Fruit fly (Drosophila melanogaster): Measurements from ENCODE around the gene mei-41.

The mei-41 gene

DNA sequence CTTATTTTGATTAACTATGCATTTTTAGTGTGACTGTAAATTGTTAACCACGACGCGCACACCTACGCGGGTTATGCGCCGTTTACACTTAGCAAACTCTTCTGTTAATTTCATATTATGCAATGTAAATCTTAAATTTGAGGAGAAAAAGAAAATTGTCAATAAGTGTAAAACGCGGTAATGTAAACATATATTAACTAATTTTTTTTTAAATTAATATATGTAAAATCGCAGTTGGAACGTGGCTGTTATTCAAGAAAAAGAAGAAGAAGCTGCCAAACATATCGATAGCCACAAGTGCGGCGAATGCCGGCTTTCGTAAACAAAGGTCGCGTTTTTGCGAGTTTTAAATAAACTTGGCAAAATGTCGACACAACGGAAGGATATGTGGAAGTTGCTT is at the start of gene mei-41, which contains the start of gene TH1 (continued):
- TF ChIP-seq slp2 (GFP tag; optimal IDR thresholded peaks at IDR 0.05) (peak; percentile 48), Awh (GFP tag; IDR thresholded peaks at IDR 0.05) (peak; percentile 96), hbn (GFP tag; IDR thresholded peaks at IDR 0.05; ENCODE audit: partially characterized antibody) (no peak), CG43689 (GFP tag; IDR thresholded peaks at IDR 0.05) (peak; percentile 78), br (optimal IDR thresholded peaks at IDR 0.05) (no peak), Jarid2 (GFP tag; optimal IDR thresholded peaks at IDR 0.05) (no peak), nau (GFP tag; optimal IDR thresholded peaks at IDR 0.05) (no peak), rib (GFP tag; IDR thresholded peaks at IDR 0.05) (peak; percentile 89), CG9797 (GFP tag; optimal IDR thresholded peaks at IDR 0.05) (peak; percentile 78), CG3838 (GFP tag; optimal IDR thresholded peaks at IDR 0.05) (peak; percentile 7), CG9876 (GFP tag; optimal IDR thresholded peaks at IDR 0.05) (no peak), ap (GFP tag; IDR thresholded peaks at IDR 0.05) (peak; percentile 92), CG12659 (GFP tag; optimal IDR thresholded peaks at IDR 0.05) (peak; percentile 94), CG13424 (tag; optimal IDR thresholded peaks at IDR 0.05) (peak; percentile 91), usp (GFP tag; optimal IDR thresholded peaks at IDR 0.05) (no peak), hth (optimal IDR thresholded peaks at IDR 0.05) (no peak), Stat92E (GFP tag; optimal IDR thresholded peaks at IDR 0.05) (no peak), CG3163 (GFP tag; optimal IDR thresholded peaks at IDR 0.05) (no peak), C15 (GFP tag; IDR thresholded peaks at IDR 0.05) (peak; percentile 78; the same call in 1 of the 3 replicates), CG2875 (GFP tag; optimal IDR thresholded peaks at IDR 0.05) (peak; percentile 56), Dek (tag; optimal IDR thresholded peaks at IDR 0.05) (peak; percentile 87), CG12299 (tag; optimal IDR thresholded peaks at IDR 0.05) (peak; percentile 80), CG11247 (GFP tag; IDR thresholded peaks at IDR 0.05) (peak; percentile 94), CG1233 (GFP tag; optimal IDR thresholded peaks at IDR 0.05) (peak; percentile 75), bcd (GFP tag; optimal IDR thresholded peaks at IDR 0.05) (peak; percentile 89), Sox100B (GFP tag; optimal IDR thresholded peaks at IDR 0.05) (no peak), tio (GFP tag; optimal IDR thresholded peaks at IDR 0.05) (no peak), CG4404 (GFP tag; IDR thresholded peaks at IDR 0.05) (peak; percentile 95), CG9215 (GFP tag; IDR thresholded peaks at IDR 0.05) (peak; percentile 94), CG8290 (GFP tag; optimal IDR thresholded peaks at IDR 0.05) (peak; percentile 80), CG8290 (tag; optimal IDR thresholded peaks at IDR 0.05) (peak in 1 of 2 experiments; percentile 38), Pdp1 (GFP tag; optimal IDR thresholded peaks at IDR 0.05) (peak in 1 of 2 experiments; percentile 67), NK7.1 (GFP tag; optimal IDR thresholded peaks at IDR 0.05) (peak; percentile 5), CG7786 (GFP tag; optimal IDR thresholded peaks at IDR 0.05) (peak; percentile 41), sr (GFP tag; IDR thresholded peaks at IDR 0.05) (no peak; the same call in 2 of the 3 replicates), tin (GFP tag; optimal IDR thresholded peaks at IDR 0.05) (peak; percentile 84), Sry-β (GFP tag; optimal IDR thresholded peaks at IDR 0.05) (peak; percentile 56), emc (GFP tag; optimal IDR thresholded peaks at IDR 0.05) (peak; percentile 12), caup (GFP tag; optimal IDR thresholded peaks at IDR 0.05; ENCODE audit: severe bottlenecking) (no peak), Mrtf (GFP tag; IDR thresholded peaks at IDR 0.05) (peak; percentile 93), CG18764 (GFP tag; optimal IDR thresholded peaks at IDR 0.05) (no peak), stwl (tag; optimal IDR thresholded peaks at IDR 0.05) (peak; percentile 74), CG10321 (GFP tag; IDR thresholded peaks at IDR 0.05) (peak; percentile 11; the same call in 1 of the 2 replicates), hkb (optimal IDR thresholded peaks at IDR 0.05) (no peak), hkb (GFP tag; IDR thresholded peaks at IDR 0.05) (peak; percentile 94), tll (GFP tag; optimal IDR thresholded peaks at IDR 0.05) (peak in 1 of 2 experiments; percentile 56), CG10267 (tag; optimal IDR thresholded peaks at IDR 0.05) (peak; percentile 89), onecut (GFP tag; IDR thresholded peaks at IDR 0.05) (peak; percentile 76), pita (GFP tag; optimal IDR thresholded peaks at IDR 0.05) (no peak), CG9932 (GFP tag; IDR thresholded peaks at IDR 0.05) (peak; percentile 94), gsb (GFP tag; IDR thresholded peaks at IDR 0.05) (peak; percentile 86), pnt (GFP tag; optimal IDR thresholded peaks at IDR 0.05) (peak; percentile 55)

All from whole organism, embryonic.